Fruit fly (Drosophila melanogaster) S2 (cell line): ENCODE results near the gene Galk.

Source experiments
- CG8478 ChIP-seq: fragments of >200 bp; optimal IDR thresholded peaks from 2 replicates; lab custom pipeline; 2018
- CTCF ChIP-seq, 2 experiments: fragments of >200 bp; optimal IDR thresholded peaks; 2 replicates each; lab custom pipeline; 2018

- TF ChIP-seq CG8478 (lab: Kevin White, UChicago), result no peak
- TF ChIP-seq CTCF (optimal IDR thresholded peaks at IDR 0.05; lab: Kevin White, UChicago), result no peak
These were observed 11.2 kb upstream of the Galk start for dm6 chr3L:8996899-8997685.
